Worm (Caenorhabditis elegans): ENCODE measurements around the gene ins-6.

DNA sequence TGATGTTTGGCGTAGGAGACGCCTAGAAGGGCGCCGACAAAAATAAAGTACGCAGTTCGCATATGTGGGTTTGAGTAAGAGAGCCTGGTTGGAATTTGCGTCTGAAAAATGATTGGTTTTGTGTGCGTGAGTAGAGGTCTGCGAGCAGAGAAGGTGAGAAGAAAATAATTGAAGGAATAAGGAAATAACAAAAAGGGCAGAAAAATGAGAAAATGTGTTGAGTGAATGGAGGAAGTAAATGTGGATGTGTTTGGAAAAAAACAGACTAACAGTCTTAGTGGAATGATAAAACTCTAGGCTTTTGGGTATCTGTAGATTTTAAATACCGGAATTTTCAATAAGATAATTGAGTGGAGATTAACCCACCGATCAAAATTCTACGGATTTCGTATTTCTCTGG, 43.7 kb upstream of the ins-6 start, which contains the start of gene casy-1:
- no peak for TF ChIP-seq lin-11 (tag; optimal IDR thresholded peaks at IDR 0.05)
- no peak for TF ChIP-seq ets-4 (tag; optimal IDR thresholded peaks at IDR 0.05)
- TF ChIP-seq elt-2 (tag; optimal IDR thresholded peaks at IDR 0.05), result no peak
- TF ChIP-seq ceh-45 (GFP tag; IDR thresholded peaks at IDR 0.05), result no peak
- no peak for TF ChIP-seq tbx-2 (tag; optimal IDR thresholded peaks at IDR 0.05)
- TF ChIP-seq hlh-30 (tag; optimal IDR thresholded peaks at IDR 0.05; ENCODE audit: insufficient read depth), result no peak
